Worm (Caenorhabditis elegans): ENCODE data around the gene Y49F6B.6.
"Not testable (repeated sequence)": the region's sequence is repeated elsewhere in the genome, so short reads cannot be mapped to it uniquely, and the experiment has no call there.

The Y49F6B.6 gene

DNA sequence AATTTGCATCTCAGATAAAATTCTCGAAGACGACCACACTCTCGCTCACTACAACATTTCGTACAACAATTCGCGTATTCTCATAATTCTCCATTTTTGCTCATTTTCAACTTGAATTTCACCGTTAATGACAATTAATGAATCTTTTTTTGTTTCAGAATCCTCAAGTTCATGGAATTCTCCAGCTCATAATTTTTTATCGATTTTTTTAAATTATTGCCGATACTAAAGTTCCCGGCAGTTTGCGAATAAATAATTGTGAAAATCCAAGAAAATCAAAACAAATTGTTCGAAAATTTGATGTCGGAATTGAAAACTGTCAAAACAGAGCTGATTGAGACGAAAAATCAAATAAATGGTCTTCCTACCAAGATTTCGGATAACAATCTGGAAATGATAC, 25.0 kb upstream of the Y49F6B.6 start, which contains the start of gene C16C8.21:
C16C8.21 (plus strand) TSS at position 301 of the 400 bp plus-strand sequence.
- TF ChIP-seq ceh-24 (tag; optimal IDR thresholded peaks at IDR 0.05) (no peak), ttx-3 (tag; optimal IDR thresholded peaks at IDR 0.05) (no peak), hlh-8 (tag; optimal IDR thresholded peaks at IDR 0.05) (no peak)

DNA sequence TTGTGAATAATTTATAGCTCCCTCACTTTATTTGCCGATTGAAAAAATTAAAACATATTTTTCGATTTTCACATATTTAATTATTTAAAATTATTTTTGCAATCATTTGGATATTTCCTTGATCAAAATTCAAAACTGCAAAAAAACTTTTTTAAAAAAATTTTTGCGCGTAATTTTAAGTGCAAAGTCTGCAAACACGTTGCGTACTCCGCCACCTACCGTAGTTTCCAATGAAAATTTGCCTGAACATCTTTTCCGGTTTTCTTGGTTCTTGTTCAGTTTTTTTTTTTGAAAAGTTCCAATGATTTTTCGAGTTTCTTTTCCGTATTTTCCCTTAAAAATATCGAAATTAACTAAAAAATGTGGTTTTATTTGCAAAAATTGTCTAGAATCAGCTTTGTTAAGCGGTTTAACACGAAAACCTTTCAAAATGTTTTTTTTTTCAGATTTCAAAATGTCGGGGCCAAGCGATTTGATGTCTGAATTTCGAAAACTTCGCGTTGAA, 24.1 kb upstream of the Y49F6B.6 start, which contains the start of gene C16C8.25:
C16C8.25 (plus strand) TSS at position 455 of the 505 bp plus-strand sequence.
- TF ChIP-seq ahr-1 (tag; optimal IDR thresholded peaks at IDR 0.05) (no peak), odd-2 (tag; optimal IDR thresholded peaks at IDR 0.05) (no peak), K02D7.2 (tag; optimal IDR thresholded peaks at IDR 0.05) (no peak), unc-42 (tag; optimal IDR thresholded peaks at IDR 0.05) (no peak), ceh-6 (GFP tag; optimal IDR thresholded peaks at IDR 0.05) (no peak), ceh-24 (tag; optimal IDR thresholded peaks at IDR 0.05) (no peak), zip-5 (tag; optimal IDR thresholded peaks at IDR 0.05) (no peak), dmd-4 (tag; optimal IDR thresholded peaks at IDR 0.05; ENCODE audit: borderline replicate concordance) (no peak), ceh-31 (tag; optimal IDR thresholded peaks at IDR 0.05) (no peak), ztf-16 (tag; optimal IDR thresholded peaks at IDR 0.05) (no peak), syd-9 (tag; optimal IDR thresholded peaks at IDR 0.05) (no peak), lin-11 (tag; optimal IDR thresholded peaks at IDR 0.05) (no peak), pax-1 (tag; optimal IDR thresholded peaks at IDR 0.05) (no peak), ceh-9 (tag; optimal IDR thresholded peaks at IDR 0.05) (no peak), pat-9 (tag; optimal IDR thresholded peaks at IDR 0.05) (no peak), fkh-10 (GFP tag; optimal IDR thresholded peaks at IDR 0.05) (no peak), C38D4.7 (GFP tag; optimal IDR thresholded peaks at IDR 0.05) (no peak), gmeb-2 (tag; optimal IDR thresholded peaks at IDR 0.05) (no peak), pha-2 (tag; optimal IDR thresholded peaks at IDR 0.05) (no peak), madf-2 (tag; optimal IDR thresholded peaks at IDR 0.05) (no peak)

DNA sequence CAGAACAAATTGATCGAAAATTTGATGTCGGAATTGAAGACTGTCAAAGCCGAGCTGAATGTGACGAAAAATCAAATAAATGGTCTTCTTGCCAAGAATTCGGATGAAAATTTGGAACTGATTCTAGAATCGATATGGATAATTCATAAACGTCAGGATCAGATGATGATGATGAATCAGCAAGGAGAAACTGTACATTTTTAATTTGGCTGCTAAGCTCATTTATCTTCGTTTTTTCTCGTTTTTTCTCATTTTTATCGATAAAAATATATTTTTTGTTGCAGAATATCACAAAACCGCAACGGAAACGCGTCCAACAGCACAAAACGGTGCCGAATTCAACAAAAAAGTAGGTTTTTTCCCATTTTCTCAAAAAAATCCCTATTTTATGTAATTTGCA, 23.4 kb upstream of the Y49F6B.6 start, which contains the start of gene C16C8.14:
C16C8.14 (plus strand) TSS at position 301 of the 400 bp plus-strand sequence.
- TF ChIP-seq F13H6.1 (tag; optimal IDR thresholded peaks at IDR 0.05); ets-4 (tag; optimal IDR thresholded peaks at IDR 0.05); fkh-10 (GFP tag; optimal IDR thresholded peaks at IDR 0.05): not testable (repeated sequence)

DNA sequence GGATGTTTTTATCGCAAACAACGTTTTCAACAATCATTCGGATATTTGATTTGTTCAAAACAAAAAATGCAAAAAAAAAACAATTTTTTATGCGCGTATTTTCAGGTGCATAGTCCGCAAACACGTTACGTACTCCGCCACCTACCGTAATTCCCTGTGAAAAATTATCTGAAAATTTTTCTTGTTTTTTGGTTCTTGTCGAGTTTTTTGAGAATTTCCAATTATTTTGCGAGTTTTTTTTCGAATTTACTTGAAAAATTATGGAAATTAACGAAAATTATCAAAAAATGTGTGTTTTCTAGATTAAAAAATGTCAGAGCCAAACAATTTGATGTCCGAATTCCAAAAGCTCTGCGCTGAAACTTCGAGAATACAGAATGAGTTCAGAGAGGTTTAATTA, 20.5 kb upstream of the Y49F6B.6 start, which contains the start of gene C16C8.12:
C16C8.12 (plus strand) TSS at position 301 of the 400 bp plus-strand sequence.
- TF ChIP-seq mec-3 (tag; optimal IDR thresholded peaks at IDR 0.05; ENCODE audit: borderline replicate concordance) (no peak), K09A11.1 (tag; optimal IDR thresholded peaks at IDR 0.05; ENCODE audit: insufficient read depth) (no peak), npax-4 (tag; optimal IDR thresholded peaks at IDR 0.05) (no peak), pat-9 (tag; optimal IDR thresholded peaks at IDR 0.05) (no peak), hlh-30 (tag; optimal IDR thresholded peaks at IDR 0.05; ENCODE audit: insufficient read depth) (no peak), C38D4.7 (GFP tag; optimal IDR thresholded peaks at IDR 0.05) (no peak), ceh-18 (tag; optimal IDR thresholded peaks at IDR 0.05) (no peak), ceh-19 (GFP tag; optimal IDR thresholded peaks at IDR 0.05) (no peak), unc-55 (GFP tag; optimal IDR thresholded peaks at IDR 0.05) (no peak), pqm-1 (tag; optimal IDR thresholded peaks at IDR 0.05) (no peak), unc-86 (tag; optimal IDR thresholded peaks at IDR 0.05) (no peak), gmeb-2 (tag; optimal IDR thresholded peaks at IDR 0.05) (no peak), ceh-6 (GFP tag; optimal IDR thresholded peaks at IDR 0.05) (no peak), pag-3 (tag; optimal IDR thresholded peaks at IDR 0.05; ENCODE audit: borderline replicate concordance) (no peak), ceh-34 (tag; optimal IDR thresholded peaks at IDR 0.05) (no peak), che-1 (tag; optimal IDR thresholded peaks at IDR 0.05) (no peak), eyg-1 (tag; optimal IDR thresholded peaks at IDR 0.05) (no peak), hlh-6 (tag; optimal IDR thresholded peaks at IDR 0.05) (no peak), ttx-3 (tag; optimal IDR thresholded peaks at IDR 0.05) (no peak), fkh-6 (tag; optimal IDR thresholded peaks at IDR 0.05) (no peak)
